Fruit fly (Drosophila melanogaster) whole organism, embryonic: ENCODE data around the gene Fas3.

Source experiments
- Abd-B ChIP-seq: fragments of 200-800 bp; sonication (Bioruptor generic); optimal IDR thresholded peaks from 2 replicates; lab custom pipeline; 2018; ENCODE audit warnings: missing biosample characterization, mild to moderate bottlenecking, missing genetic modification characterization, moderate library complexity
- BEAF-32 ChIP-seq: fragments of 200-800 bp; sonication (Bioruptor generic); optimal IDR thresholded peaks from 3 replicates; lab custom pipeline; 2017; ENCODE audit warnings: missing biosample characterization, missing genetic modification characterization, mild to moderate bottlenecking, moderate library complexity, missing genetic modification reagents
- Blimp-1 ChIP-seq: fragments of 200-800 bp; sonication (Bioruptor generic); optimal IDR thresholded peaks from 3 replicates; lab custom pipeline; 2018; ENCODE audit warnings: missing biosample characterization, missing genetic modification characterization, mild to moderate bottlenecking, moderate library complexity, missing genetic modification reagents
- CG10147 ChIP-seq: fragments of 200-800 bp; sonication (Bioruptor generic); optimal IDR thresholded peaks from 2 replicates; lab custom pipeline; 2019; ENCODE audit warnings: missing biosample characterization, mild to moderate bottlenecking, missing genetic modification characterization, moderate library complexity
- CG10366 ChIP-seq: fragments of 200-800 bp; sonication (Bioruptor generic); IDR thresholded peaks from 2 replicates; pipeline ENCODE4 v1.3.6; 2022; ENCODE audit warnings: missing biosample characterization, missing genetic modification characterization
- CG1233 ChIP-seq: fragments of 200-800 bp; sonication (Bioruptor generic); optimal IDR thresholded peaks from 4 replicates; lab custom pipeline; 2018; ENCODE audit warnings: missing biosample characterization, mild to moderate bottlenecking, missing genetic modification characterization
- CG12769 ChIP-seq: fragments of 200-800 bp; sonication (Bioruptor generic); optimal IDR thresholded peaks from 2 replicates; lab custom pipeline; 2019; ENCODE audit warnings: missing biosample characterization, mild to moderate bottlenecking, missing genetic modification characterization, moderate library complexity
- CG13123 ChIP-seq: fragments of 200-800 bp; sonication (Bioruptor generic); optimal IDR thresholded peaks from 2 replicates; lab custom pipeline; 2016; ENCODE audit warnings: missing biosample characterization, missing genetic modification characterization
- CG14441 ChIP-seq: fragments of 200-800 bp; sonication (Bioruptor generic); IDR thresholded peaks from 2 replicates; pipeline ENCODE4 v1.3.6; 2022; ENCODE audit warnings: missing biosample characterization, missing genetic modification characterization
- CG15073 ChIP-seq: fragments of 200-800 bp; sonication (Bioruptor generic); optimal IDR thresholded peaks from 2 replicates; lab custom pipeline; 2016; ENCODE audit warnings: missing biosample characterization, missing genetic modification characterization
- CG15514 ChIP-seq: fragments of 200-800 bp; sonication (Bioruptor generic); optimal IDR thresholded peaks from 3 replicates; lab custom pipeline; 2017; ENCODE audit warnings: missing biosample characterization, missing genetic modification characterization, mild to moderate bottlenecking, moderate library complexity, missing genetic modification reagents
- CG1603 ChIP-seq: fragments of 200-800 bp; sonication (Bioruptor generic); optimal IDR thresholded peaks from 2 replicates; lab custom pipeline; 2019; ENCODE audit warnings: missing biosample characterization, mild to moderate bottlenecking, missing genetic modification characterization, moderate library complexity
- CG17328 ChIP-seq: fragments of 200-800 bp; sonication (Bioruptor generic); IDR thresholded peaks from 2 replicates; pipeline ENCODE4 v1.3.6; 2022; ENCODE audit warnings: missing biosample characterization, missing genetic modification characterization
- CG17568 ChIP-seq: fragments of 200-800 bp; sonication (Bioruptor generic); optimal IDR thresholded peaks from 2 replicates; lab custom pipeline; 2018; ENCODE audit warnings: missing biosample characterization, mild to moderate bottlenecking, missing genetic modification characterization, moderate library complexity
- CG2129 ChIP-seq: fragments of 200-800 bp; sonication (Bioruptor generic); IDR thresholded peaks from 2 replicates; pipeline ENCODE4 v1.3.6; 2022; ENCODE audit warnings: missing biosample characterization, missing genetic modification characterization; ENCODE audit not compliant: partially characterized antibody
- CG2889 ChIP-seq: fragments of 200-800 bp; sonication (Bioruptor generic); IDR thresholded peaks from 3 replicates; pipeline ENCODE4 v1.3.6; 2022; ENCODE audit warnings: missing biosample characterization, missing genetic modification characterization
- CG30020 ChIP-seq: fragments of 200-800 bp; optimal IDR thresholded peaks from 2 replicates; lab custom pipeline; 2019; ENCODE audit warnings: missing biosample characterization, mild to moderate bottlenecking, missing genetic modification characterization, moderate library complexity
- CG32532 ChIP-seq: fragments of 200-800 bp; sonication (Bioruptor generic); IDR thresholded peaks from 2 replicates; pipeline ENCODE4 v1.3.6; 2022; ENCODE audit warnings: missing biosample characterization, missing genetic modification characterization
- CG3995 ChIP-seq: fragments of 200-800 bp; sonication (Bioruptor generic); optimal IDR thresholded peaks from 3 replicates; lab custom pipeline; 2016; ENCODE audit warnings: missing biosample characterization, missing genetic modification characterization
- CG42726 ChIP-seq: fragments of 200-800 bp; sonication (Bioruptor generic); IDR thresholded peaks from 2 replicates; pipeline ENCODE4 v1.3.6; 2022; ENCODE audit warnings: missing biosample characterization, missing genetic modification characterization; ENCODE audit not compliant: partially characterized antibody
- CG4360 ChIP-seq: fragments of 200-800 bp; sonication (Bioruptor generic); IDR thresholded peaks from 2 replicates; pipeline ENCODE4 v1.3.6; 2022; ENCODE audit warnings: missing biosample characterization, missing genetic modification characterization
- CG6272 ChIP-seq: fragments of 200-800 bp; sonication (Bioruptor generic); IDR thresholded peaks from 2 replicates; pipeline ENCODE4 v1.3.6; 2022; ENCODE audit warnings: missing biosample characterization, missing genetic modification characterization
- CG6654 ChIP-seq: fragments of 200-800 bp; sonication (Bioruptor generic); optimal IDR thresholded peaks from 2 replicates; lab custom pipeline; 2017; ENCODE audit warnings: missing biosample characterization, mild to moderate bottlenecking, missing genetic modification characterization
- CG6683 ChIP-seq: fragments of 200-800 bp; sonication (Bioruptor generic); optimal IDR thresholded peaks from 2 replicates; lab custom pipeline; 2017; ENCODE audit warnings: missing biosample characterization, mild to moderate bottlenecking, missing genetic modification characterization, missing genetic modification reagents
- CG7372 ChIP-seq: fragments of 200-800 bp; sonication (Bioruptor generic); IDR thresholded peaks from 2 replicates; pipeline ENCODE4 v1.3.6; 2022; ENCODE audit warnings: missing biosample characterization, missing genetic modification characterization
- CG8359 ChIP-seq: fragments of 200-800 bp; sonication (Bioruptor generic); optimal IDR thresholded peaks from 2 replicates; lab custom pipeline; 2017; ENCODE audit warnings: missing biosample characterization, mild to moderate bottlenecking, missing genetic modification characterization, borderline replicate concordance
- D19B ChIP-seq: fragments of 200-800 bp; sonication (Bioruptor generic); optimal IDR thresholded peaks from 2 replicates; lab custom pipeline; 2017; ENCODE audit warnings: missing biosample characterization, mild to moderate bottlenecking, missing genetic modification characterization
- ERR ChIP-seq: fragments of 200-800 bp; sonication (Bioruptor generic); optimal IDR thresholded peaks from 2 replicates; lab custom pipeline; 2016; ENCODE audit warnings: missing biosample characterization, missing genetic modification characterization
- HmgD ChIP-seq: fragments of 200-800 bp; sonication (Bioruptor generic); optimal IDR thresholded peaks from 3 replicates; lab custom pipeline; 2016; ENCODE audit warnings: missing biosample characterization, missing genetic modification characterization
- Hr51 ChIP-seq, 2 experiments: fragments of 200-800 bp; sonication (Bioruptor generic); optimal IDR thresholded peaks; 2 replicates in 1 of 2; 3 replicates in 1 of 2; lab custom pipeline; 2016 to 2018; ENCODE audit warnings: missing biosample characterization in 2 of 2, missing genetic modification characterization in 2 of 2, mild to moderate bottlenecking in 1 of 2, moderate library complexity in 1 of 2
- Lpt ChIP-seq: fragments of >200 bp; optimal IDR thresholded peaks from 2 replicates; lab custom pipeline; 2018; ENCODE audit warnings: missing biosample characterization, missing genetic modification characterization
- NC2α ChIP-seq: fragments of 200-800 bp; sonication (Bioruptor generic); optimal IDR thresholded peaks from 2 replicates; lab custom pipeline; 2016; ENCODE audit warnings: missing biosample characterization, missing genetic modification characterization
- NFAT ChIP-seq: fragments of 200-800 bp; sonication (Bioruptor generic); IDR thresholded peaks from 2 replicates; pipeline ENCODE4 v1.3.6; 2022; ENCODE audit warnings: missing biosample characterization, missing genetic modification characterization
- Optix ChIP-seq: fragments of 200-800 bp; sonication (Bioruptor generic); IDR thresholded peaks from 3 replicates; pipeline ENCODE4 v1.3.6; 2022; ENCODE audit warnings: missing biosample characterization, missing genetic modification characterization
- Rfx ChIP-seq: fragments of 200-800 bp; sonication (Bioruptor generic); IDR thresholded peaks from 2 replicates; pipeline ENCODE4 v1.3.6; 2022; ENCODE audit warnings: missing biosample characterization, missing genetic modification characterization
- ara ChIP-seq: fragments of 200-800 bp; sonication (Bioruptor generic); IDR thresholded peaks from 2 replicates; pipeline ENCODE4 v1.3.6; 2022; ENCODE audit warnings: missing biosample characterization, missing genetic modification characterization
- bcd ChIP-seq: fragments of 200-800 bp; sonication (Bioruptor generic); optimal IDR thresholded peaks from 2 replicates; lab custom pipeline; 2017; ENCODE audit warnings: missing biosample characterization, mild to moderate bottlenecking, missing genetic modification characterization
- bsh ChIP-seq, 2 experiments: fragments of 200-800 bp; sonication (Bioruptor generic); optimal IDR thresholded peaks; 2 replicates each; lab custom pipeline; 2017 to 2018; ENCODE audit warnings: mild to moderate bottlenecking in 2 of 2, missing biosample characterization in 2 of 2, missing genetic modification characterization in 2 of 2, moderate library complexity in 1 of 2
- cas ChIP-seq: fragments of 200-800 bp; sonication (Bioruptor generic); IDR thresholded peaks from 2 replicates; pipeline ENCODE4 v1.3.6; 2022; ENCODE audit warnings: missing biosample characterization, missing genetic modification characterization
- fd3F ChIP-seq: fragments of 200-800 bp; sonication (Bioruptor generic); optimal IDR thresholded peaks from 2 replicates; lab custom pipeline; 2018; ENCODE audit warnings: missing biosample characterization, mild to moderate bottlenecking, missing genetic modification characterization, moderate library complexity
- fd96Cb ChIP-seq: fragments of 200-800 bp; sonication (Bioruptor generic); optimal IDR thresholded peaks from 2 replicates; lab custom pipeline; 2018; ENCODE audit warnings: missing biosample characterization, mild to moderate bottlenecking, missing genetic modification characterization, moderate library complexity
- gfzf ChIP-seq: fragments of 200-800 bp; sonication (Bioruptor generic); optimal IDR thresholded peaks from 2 replicates; lab custom pipeline; 2016; ENCODE audit warnings: missing biosample characterization, mild to moderate bottlenecking, missing genetic modification characterization, moderate library complexity
- kni ChIP-seq: fragments of 200-800 bp; sonication (Bioruptor generic); optimal IDR thresholded peaks from 3 replicates; lab custom pipeline; 2017; ENCODE audit warnings: mild to moderate bottlenecking, missing biosample characterization, missing genetic modification reagents, missing genetic modification characterization
- lilli ChIP-seq: fragments of 200-800 bp; sonication (Bioruptor generic); optimal IDR thresholded peaks from 3 replicates; lab custom pipeline; 2016; ENCODE audit warnings: missing biosample characterization, missing genetic modification characterization
- sc ChIP-seq, 3 experiments: fragments of >200 bp in 2 of 3; fragments of 200-800 bp in 1 of 3; sonication (Bioruptor generic) in 1 of 3; optimal IDR thresholded peaks; 2 replicates in 2 of 3; 3 replicates in 1 of 3; lab custom pipeline; 2017; ENCODE audit warnings: mild to moderate bottlenecking in 1 of 3, missing biosample characterization in 1 of 3, missing genetic modification characterization in 1 of 3, missing genetic modification reagents in 1 of 3
- tll ChIP-seq, 2 experiments: fragments of 200-800 bp in 1 of 2; fragments of >200 bp in 1 of 2; sonication (Bioruptor generic) in 1 of 2; optimal IDR thresholded peaks; 2 replicates each; lab custom pipeline; 2017 to 2019; ENCODE audit warnings: missing biosample characterization in 2 of 2, missing genetic modification characterization in 2 of 2, mild to moderate bottlenecking in 1 of 2, moderate library complexity in 1 of 2
- trh ChIP-seq: fragments of 200-800 bp; sonication (Bioruptor generic); optimal IDR thresholded peaks from 2 replicates; lab custom pipeline; 2016; ENCODE audit warnings: missing biosample characterization, missing genetic modification characterization
- usp ChIP-seq: fragments of >200 bp; optimal IDR thresholded peaks from 2 replicates; lab custom pipeline; 2017; ENCODE audit warnings: missing biosample characterization, missing genetic modification characterization
- z ChIP-seq: fragments of 200-800 bp; sonication (Bioruptor generic); IDR thresholded peaks from 3 replicates; pipeline ENCODE4 v1.3.6; 2022; ENCODE audit warnings: missing biosample characterization, missing genetic modification characterization

Gene Fas3

dm6 chr2L:18311564-18312279, 8.2 kb upstream of the Fas3 start:
- TF ChIP-seq Blimp-1 (GFP tag; lab: Kevin White, UChicago) = peak; percentile 52
- no peak for TF ChIP-seq CG8359 (GFP tag; lab: Kevin White, UChicago)
- no peak for TF ChIP-seq bcd
- TF ChIP-seq CG30020 (tag; lab: Kevin White, UChicago) = no peak
- TF ChIP-seq fd3F (GFP tag; lab: Kevin White, UChicago) = no peak
- no peak for TF ChIP-seq Hr51 (GFP tag; optimal IDR thresholded peaks at IDR 0.05; lab: Kevin White, UChicago)
- no peak for TF ChIP-seq CG15073 (GFP tag; lab: Kevin White, UChicago)
- TF ChIP-seq trh (GFP tag; lab: Kevin White, UChicago) = no peak
- peak; percentile 39 for TF ChIP-seq CG12769 (tag; lab: Kevin White, UChicago)
- TF ChIP-seq CG15514 (GFP tag; lab: Kevin White, UChicago) = no peak
- no peak for TF ChIP-seq CG6654 (GFP tag; lab: Kevin White, UChicago)
- no peak for TF ChIP-seq sc (optimal IDR thresholded peaks at IDR 0.05; lab: Kevin White, UChicago)
- no peak for TF ChIP-seq sc (GFP tag; optimal IDR thresholded peaks at IDR 0.05; lab: Kevin White, UChicago)
- no peak for TF ChIP-seq CG10147 (GFP tag; lab: Kevin White, UChicago)
- TF ChIP-seq CG42726 (GFP tag; lab: Robert Waterston, UW) = no peak
- TF ChIP-seq CG2889 (GFP tag; lab: Robert Waterston, UW) = no peak
- TF ChIP-seq HmgD (GFP tag; lab: Kevin White, UChicago) = no peak
- no peak for TF ChIP-seq fd96Cb (tag; lab: Kevin White, UChicago)
- TF ChIP-seq usp (GFP tag; lab: Kevin White, UChicago) = no peak
- TF ChIP-seq ara (GFP tag; lab: Robert Waterston, UW) = no peak
- TF ChIP-seq tll (GFP tag; optimal IDR thresholded peaks at IDR 0.05; lab: Kevin White, UChicago) = no peak
- TF ChIP-seq Abd-B (GFP tag; lab: Kevin White, UChicago) = no peak
- no peak for TF ChIP-seq CG7372
- no peak for TF ChIP-seq CG32532 (GFP tag; lab: Robert Waterston, UW)
- TF ChIP-seq CG6272 (GFP tag; lab: Robert Waterston, UW) = no peak
- TF ChIP-seq kni (GFP tag; lab: Kevin White, UChicago) = peak; percentile 95
- no peak for TF ChIP-seq Lpt (GFP tag; lab: Kevin White, UChicago)
- TF ChIP-seq CG6683 (GFP tag; lab: Kevin White, UChicago) = no peak
- no peak for TF ChIP-seq CG2129 (GFP tag; lab: Robert Waterston, UW)
- no peak for TF ChIP-seq ERR
- no peak for TF ChIP-seq NFAT (GFP tag; lab: Robert Waterston, UW)
- TF ChIP-seq Optix (GFP tag; lab: Robert Waterston, UW) = no peak
- TF ChIP-seq CG4360 (GFP tag; lab: Robert Waterston, UW) = no peak
- no peak for TF ChIP-seq gfzf (GFP tag; lab: Kevin White, UChicago)
- no peak for TF ChIP-seq D19B (GFP tag; lab: Kevin White, UChicago)
- TF ChIP-seq Rfx = no peak
- TF ChIP-seq CG13123 (GFP tag; lab: Kevin White, UChicago) = no peak
- TF ChIP-seq CG1233 (GFP tag; lab: Kevin White, UChicago) = no peak
- TF ChIP-seq CG1603 (tag; lab: Kevin White, UChicago) = no peak
- no peak for TF ChIP-seq cas (GFP tag; lab: Robert Waterston, UW)
- no peak for TF ChIP-seq CG3995
- TF ChIP-seq lilli (GFP tag; lab: Kevin White, UChicago) = no peak
- no peak for TF ChIP-seq bsh (GFP tag; optimal IDR thresholded peaks at IDR 0.05; lab: Kevin White, UChicago)
- TF ChIP-seq NC2α (GFP tag; lab: Kevin White, UChicago) = no peak
- no peak for TF ChIP-seq CG17328 (GFP tag; lab: Robert Waterston, UW)
- no peak for TF ChIP-seq CG10366 (GFP tag; lab: Robert Waterston, UW)
- TF ChIP-seq CG17568 (GFP tag; lab: Kevin White, UChicago) = no peak
- TF ChIP-seq BEAF-32 (GFP tag; lab: Kevin White, UChicago) = no peak
- no peak for TF ChIP-seq CG14441 (GFP tag; lab: Robert Waterston, UW)
- TF ChIP-seq z (GFP tag; lab: Robert Waterston, UW) = peak; percentile 91
